Worm (Caenorhabditis elegans) whole organism, young adult: Measurements from ENCODE around the gene bus-1.

Source experiments
- B0336.3 ChIP-seq: fragments of 200-800 bp; sonication (Bioruptor generic); IDR thresholded peaks from 2 replicates; pipeline ENCODE4 v1.3.6; 2022; ENCODE audit warnings: missing genetic modification characterization, missing compliant biosample characterization
- F10E7.11 ChIP-seq: sonication (generic microtip); optimal IDR thresholded peaks from 2 replicates; lab custom pipeline; 2017; ENCODE audit warnings: mild to moderate bottlenecking, missing genetic modification characterization, moderate library complexity, missing compliant biosample characterization
- F22D6.2 ChIP-seq: sonication (generic microtip); optimal IDR thresholded peaks from 2 replicates; lab custom pipeline; 2016; ENCODE audit warnings: mild to moderate bottlenecking, missing genetic modification characterization, missing compliant biosample characterization
- F23B12.7 ChIP-seq: sonication (generic microtip); optimal IDR thresholded peaks from 2 replicates; lab custom pipeline; 2017; ENCODE audit warnings: missing genetic modification characterization, mild to moderate bottlenecking, missing compliant biosample characterization, antibody characterized with exemption, moderate library complexity; ENCODE audit not compliant: insufficient read depth
- F49E8.2 ChIP-seq: sonication (generic microtip); optimal IDR thresholded peaks from 3 replicates; lab custom pipeline; 2017; ENCODE audit warnings: missing genetic modification characterization, mild to moderate bottlenecking, missing compliant biosample characterization, antibody characterized with exemption, moderate library complexity; ENCODE audit not compliant: insufficient read depth
- F57A8.1 ChIP-seq: fragments of 200-800 bp; sonication (Bioruptor generic); optimal IDR thresholded peaks from 2 replicates; lab custom pipeline; 2018; ENCODE audit warnings: mild to moderate bottlenecking, missing genetic modification characterization, moderate library complexity, missing compliant biosample characterization
- K12H6.12 ChIP-seq: fragments of 200-800 bp; sonication (Bioruptor generic); optimal IDR thresholded peaks from 2 replicates; lab custom pipeline; 2018; ENCODE audit warnings: mild to moderate bottlenecking, missing genetic modification characterization, missing compliant biosample characterization
- Y67H2A.10 ChIP-seq: fragments of 200-800 bp; sonication (Bioruptor generic); conservative IDR thresholded peaks from 2 replicates; pipeline ENCODE4 v1.3.6; 2022; ENCODE audit warnings: missing genetic modification reagents, missing genetic modification characterization, missing compliant biosample characterization
- akir-1 ChIP-seq: fragments of 200-800 bp; sonication (Bioruptor generic); optimal IDR thresholded peaks from 2 replicates; lab custom pipeline; 2018; ENCODE audit warnings: mild to moderate bottlenecking, missing genetic modification characterization, moderate library complexity, missing compliant biosample characterization
- ama-1 ChIP-seq, 3 experiments: fragments of 150-350 bp in 1 of 3; sonication (generic microtip) in 2 of 3; optimal IDR thresholded peaks; 2 replicates each; lab custom pipeline; 2014 to 2018; ENCODE audit warnings: missing biosample characterization in 2 of 3, missing genetic modification characterization in 2 of 3, missing genetic modification reagents in 2 of 3
- aptf-2 ChIP-seq: fragments of 200-800 bp; sonication (Bioruptor generic); conservative IDR thresholded peaks from 2 replicates; pipeline ENCODE4 v1.3.6; 2022; ENCODE audit warnings: missing genetic modification reagents, missing genetic modification characterization, missing compliant biosample characterization
- atf-7 ChIP-seq: sonication (generic microtip); optimal IDR thresholded peaks from 2 replicates; lab custom pipeline; 2017; ENCODE audit warnings: mild to moderate bottlenecking, missing genetic modification characterization, missing compliant biosample characterization
- attf-6 ChIP-seq: fragments of 200-800 bp; sonication (Bioruptor generic); IDR thresholded peaks from 2 replicates; pipeline ENCODE4 v1.3.6; 2022; ENCODE audit warnings: missing genetic modification reagents, missing genetic modification characterization, missing compliant biosample characterization
- bed-1 ChIP-seq: fragments of 200-800 bp; sonication (Bioruptor generic); IDR thresholded peaks from 2 replicates; pipeline ENCODE4 v1.3.6; 2022; ENCODE audit warnings: missing genetic modification reagents, missing genetic modification characterization, missing compliant biosample characterization
- cebp-1 ChIP-seq, 2 experiments: fragments of 200-800 bp in 1 of 2; sonication (Bioruptor generic) in 1 of 2; sonication (generic microtip) in 1 of 2; IDR thresholded peaks in 1 of 2; optimal IDR thresholded peaks in 1 of 2; 2 replicates each; pipeline versions ENCODE4 v1.3.6 to Lab custom; 2017 to 2022; ENCODE audit warnings: missing compliant biosample characterization in 2 of 2, missing genetic modification characterization in 2 of 2, mild to moderate bottlenecking in 1 of 2, missing genetic modification reagents in 1 of 2, moderate library complexity in 1 of 2
- ceh-100 ChIP-seq: fragments of 200-800 bp; sonication (Bioruptor generic); IDR thresholded peaks from 2 replicates; pipeline ENCODE4 v1.3.6; 2022; ENCODE audit warnings: missing genetic modification reagents, missing genetic modification characterization, missing compliant biosample characterization
- ceh-27 ChIP-seq: fragments of 200-800 bp; sonication (Bioruptor generic); optimal IDR thresholded peaks from 2 replicates; lab custom pipeline; 2018; ENCODE audit warnings: mild to moderate bottlenecking, missing genetic modification characterization, moderate library complexity, missing compliant biosample characterization
- die-1 ChIP-seq: sonication (generic microtip); optimal IDR thresholded peaks from 2 replicates; lab custom pipeline; 2016; ENCODE audit warnings: missing genotype, mild to moderate bottlenecking, missing genetic modification characterization, missing compliant biosample characterization
- hlh-26 ChIP-seq: fragments of 200-800 bp; sonication (Bioruptor generic); conservative IDR thresholded peaks from 2 replicates; pipeline ENCODE4 v1.3.6; 2022; ENCODE audit warnings: missing genetic modification reagents, missing genetic modification characterization, missing compliant biosample characterization
- hmg-1.2 ChIP-seq: fragments of 200-800 bp; sonication (Bioruptor generic); IDR thresholded peaks from 2 replicates; pipeline ENCODE4 v1.3.6; 2022; ENCODE audit warnings: missing genetic modification reagents, missing genetic modification characterization, missing compliant biosample characterization
- mes-4 ChIP-seq: sonication (generic microtip); optimal IDR thresholded peaks from 2 replicates; lab custom pipeline; 2016; ENCODE audit warnings: missing genotype, missing genetic modification characterization, missing compliant biosample characterization
- nhr-90 ChIP-seq: sonication (generic microtip); optimal IDR thresholded peaks from 2 replicates; lab custom pipeline; 2016; ENCODE audit warnings: missing genotype, mild to moderate bottlenecking, missing genetic modification characterization, missing compliant biosample characterization
- pbrm-1 ChIP-seq: fragments of 200-800 bp; sonication (Bioruptor generic); IDR thresholded peaks from 2 replicates; pipeline ENCODE4 v1.3.6; 2022; ENCODE audit warnings: missing genetic modification reagents, missing genetic modification characterization, missing compliant biosample characterization
- rec-8 ChIP-seq, 2 experiments: sonication (generic microtip); optimal IDR thresholded peaks; 2 replicates each; lab custom pipeline; 2016; ENCODE audit warnings: mild to moderate bottlenecking in 2 of 2, missing genetic modification characterization in 2 of 2, missing genetic modification reagents in 2 of 2, missing genotype in 2 of 2, missing biosample characterization in 1 of 2, missing compliant biosample characterization in 1 of 2, moderate library complexity in 1 of 2
- rpc-1 ChIP-seq, 2 experiments: fragments of 150-350 bp in 1 of 2; sonication (generic microtip) in 1 of 2; optimal IDR thresholded peaks; 2 replicates each; lab custom pipeline; 2014 to 2018; ENCODE audit warnings: missing biosample characterization in 1 of 2, missing genetic modification characterization in 1 of 2, missing genetic modification reagents in 1 of 2, missing genotype in 1 of 2
- snpc-1.1 ChIP-seq: sonication (generic microtip); optimal IDR thresholded peaks from 2 replicates; lab custom pipeline; 2017; ENCODE audit warnings: missing genetic modification characterization, mild to moderate bottlenecking, missing compliant biosample characterization, antibody characterized with exemption, moderate library complexity, missing genotype, missing genetic modification reagents; ENCODE audit not compliant: insufficient read depth
- somi-1 ChIP-seq: fragments of 200-800 bp; sonication (Bioruptor generic); optimal IDR thresholded peaks from 2 replicates; lab custom pipeline; 2018; ENCODE audit warnings: mild to moderate bottlenecking, missing genetic modification characterization, missing compliant biosample characterization
- xnd-1 ChIP-seq: sonication (generic microtip); optimal IDR thresholded peaks from 2 replicates; lab custom pipeline; 2016; ENCODE audit warnings: missing genotype, missing genetic modification reagents, missing genetic modification characterization, missing compliant biosample characterization
- zim-3 ChIP-seq: sonication (generic microtip); optimal IDR thresholded peaks from 2 replicates; lab custom pipeline; 2017; ENCODE audit warnings: mild to moderate bottlenecking, missing genetic modification characterization, moderate library complexity, missing compliant biosample characterization
- ztf-18 ChIP-seq: sonication (generic microtip); optimal IDR thresholded peaks from 2 replicates; lab custom pipeline; 2016; ENCODE audit warnings: missing genotype, mild to moderate bottlenecking, missing genetic modification characterization, missing compliant biosample characterization
- ztf-6 ChIP-seq: fragments of 200-800 bp; sonication (Bioruptor generic); IDR thresholded peaks from 2 replicates; pipeline ENCODE4 v1.3.6; 2022; ENCODE audit warnings: missing genetic modification reagents, missing genetic modification characterization, missing compliant biosample characterization

The bus-1 gene

ce11 chrV:9051100-9051499 lies 26.5 kb upstream of the bus-1 start, which contains the start of gene C25E10.7:
Gene C25E10.7, minus strand, starts transcription at chrV:9051200.
- TF ChIP-seq B0336.3 (GFP tag; lab: Robert Waterston, UW) (no peak), ama-1 (optimal IDR thresholded peaks at IDR 0.05; lab: Kevin White, UChicago) (no peak), ama-1 (GFP tag; optimal IDR thresholded peaks at IDR 0.05; lab: Kevin White, UChicago) (no peak), F23B12.7 (tag; lab: Kevin White, UChicago) (no peak), somi-1 (no peak), bed-1 (GFP tag; lab: Robert Waterston, UW) (no peak), akir-1 (no peak), F49E8.2 (tag; lab: Kevin White, UChicago) (no peak), ceh-100 (GFP tag; lab: Robert Waterston, UW) (no peak)

ce11 chrV:9049271-9049670 lies 24.7 kb upstream of the bus-1 start:
- TF ChIP-seq bed-1 (GFP tag; lab: Robert Waterston, UW), result no peak
- TF ChIP-seq ztf-18 (tag; lab: Kevin White, UChicago), result no peak
- TF ChIP-seq rec-8 (tag; optimal IDR thresholded peaks at IDR 0.05; lab: Kevin White, UChicago), result no peak
- TF ChIP-seq xnd-1 (tag; lab: Kevin White, UChicago), result no peak
- no peak for TF ChIP-seq Y67H2A.10 (GFP tag; lab: Robert Waterston, UW)
- TF ChIP-seq die-1 (tag; lab: Kevin White, UChicago), result no peak
- TF ChIP-seq zim-3 (tag; lab: Kevin White, UChicago), result no peak
- TF ChIP-seq ceh-27 (GFP tag; lab: Kevin White, UChicago), result no peak
- no peak for TF ChIP-seq mes-4 (tag; lab: Kevin White, UChicago)
- TF ChIP-seq hlh-26 (GFP tag; lab: Robert Waterston, UW), result no peak

- TF ChIP-seq attf-6 (GFP tag; lab: Robert Waterston, UW) (no peak), hmg-1.2 (no peak), K12H6.12 (tag; lab: Kevin White, UChicago) (no peak), bed-1 (GFP tag; lab: Robert Waterston, UW) (no peak), snpc-1.1 (tag; lab: Kevin White, UChicago) (no peak), aptf-2 (GFP tag; lab: Robert Waterston, UW) (no peak), nhr-90 (tag; lab: Kevin White, UChicago) (no peak), rpc-1 (optimal IDR thresholded peaks at IDR 0.05; lab: Kevin White, UChicago) (no peak), rpc-1 (tag; optimal IDR thresholded peaks at IDR 0.05; lab: Kevin White, UChicago) (no peak), hlh-26 (GFP tag; lab: Robert Waterston, UW) (no peak), pbrm-1 (GFP tag; lab: Robert Waterston, UW) (no peak), F22D6.2 (tag; lab: Kevin White, UChicago) (no peak), ztf-6 (GFP tag; lab: Robert Waterston, UW) (no peak), cebp-1 (GFP tag; IDR thresholded peaks at IDR 0.05; lab: Robert Waterston, UW) (no peak), cebp-1 (tag; optimal IDR thresholded peaks at IDR 0.05; lab: Kevin White, UChicago) (no peak), zim-3 (tag; lab: Kevin White, UChicago) (no peak), atf-7 (tag; lab: Kevin White, UChicago) (no peak), F10E7.11 (tag; lab: Kevin White, UChicago) (no peak), F57A8.1 (GFP tag; lab: Kevin White, UChicago) (no peak)
Observed at ce11 chrV:9047555-9048049, 23.0 kb upstream of the bus-1 start, which contains the start of gene C25E10.17. Gene C25E10.17, minus strand, starts transcription at chrV:9047605.
